Fruit fly (Drosophila melanogaster) whole organism, embryonic: ENCODE measurements around the gene RPA3.

Experiments
- Aef1 ChIP-seq: fragments of 200-800 bp; sonication (Bioruptor generic); IDR thresholded peaks from 3 replicates; pipeline ENCODE4 v1.3.6; 2022; ENCODE audit warnings: missing biosample characterization, missing genetic modification characterization
- Asciz ChIP-seq: fragments of 200-800 bp; sonication (Bioruptor generic); optimal IDR thresholded peaks from 2 replicates; lab custom pipeline; 2017; ENCODE audit warnings: missing biosample characterization, mild to moderate bottlenecking, missing genetic modification characterization, missing genetic modification reagents
- Atf3 ChIP-seq: fragments of 200-800 bp; sonication (Bioruptor generic); optimal IDR thresholded peaks from 3 replicates; lab custom pipeline; 2016; ENCODE audit warnings: missing biosample characterization, missing genetic modification characterization
- CG10462 ChIP-seq: fragments of 200-800 bp; sonication (Bioruptor generic); optimal IDR thresholded peaks from 2 replicates; lab custom pipeline; 2016; ENCODE audit warnings: missing biosample characterization, missing genetic modification characterization
- CG10959 ChIP-seq: fragments of 200-800 bp; sonication (Bioruptor generic); IDR thresholded peaks from 2 replicates; pipeline ENCODE4 v1.3.6; 2022; ENCODE audit warnings: missing biosample characterization, missing genetic modification characterization
- CG13123 ChIP-seq: fragments of 200-800 bp; sonication (Bioruptor generic); optimal IDR thresholded peaks from 2 replicates; lab custom pipeline; 2016; ENCODE audit warnings: missing biosample characterization, missing genetic modification characterization
- CG1529 ChIP-seq: fragments of 200-800 bp; sonication (Bioruptor generic); optimal IDR thresholded peaks from 3 replicates; lab custom pipeline; 2018; ENCODE audit warnings: missing biosample characterization, missing genetic modification characterization
- CG15696 ChIP-seq: fragments of 200-800 bp; sonication (Bioruptor generic); optimal IDR thresholded peaks from 2 replicates; lab custom pipeline; 2019; ENCODE audit warnings: missing biosample characterization, mild to moderate bottlenecking, missing genetic modification characterization, moderate library complexity
- CG16815 ChIP-seq: fragments of 200-800 bp; sonication (Bioruptor generic); optimal IDR thresholded peaks from 3 replicates; lab custom pipeline; 2017; ENCODE audit warnings: missing biosample characterization, mild to moderate bottlenecking, missing genetic modification characterization
- CG17328 ChIP-seq: fragments of 200-800 bp; sonication (Bioruptor generic); IDR thresholded peaks from 2 replicates; pipeline ENCODE4 v1.3.6; 2022; ENCODE audit warnings: missing biosample characterization, missing genetic modification characterization
- CG17385 ChIP-seq: fragments of 200-800 bp; sonication (Bioruptor generic); optimal IDR thresholded peaks from 3 replicates; lab custom pipeline; 2018; ENCODE audit warnings: missing biosample characterization, mild to moderate bottlenecking, missing genetic modification characterization
- CG2678 ChIP-seq: fragments of 200-800 bp; sonication (Bioruptor generic); optimal IDR thresholded peaks from 3 replicates; lab custom pipeline; 2019; ENCODE audit warnings: missing biosample characterization, mild to moderate bottlenecking, missing genetic modification characterization, moderate library complexity
- CG31365 ChIP-seq: fragments of 200-800 bp; sonication (Bioruptor generic); optimal IDR thresholded peaks from 2 replicates; lab custom pipeline; 2018; ENCODE audit warnings: missing biosample characterization, mild to moderate bottlenecking, missing genetic modification characterization
- CG3847 ChIP-seq: fragments of 200-800 bp; sonication (Bioruptor generic); IDR thresholded peaks from 2 replicates; pipeline ENCODE4 v1.3.6; 2022; ENCODE audit warnings: missing biosample characterization, missing genetic modification characterization
- CG4282 ChIP-seq: fragments of 200-800 bp; sonication (Bioruptor generic); optimal IDR thresholded peaks from 2 replicates; lab custom pipeline; 2016; ENCODE audit warnings: missing biosample characterization, missing genetic modification characterization
- CG6175 ChIP-seq: fragments of 200-800 bp; sonication (Bioruptor generic); IDR thresholded peaks from 3 replicates; pipeline ENCODE4 v1.3.6; 2022; ENCODE audit warnings: missing biosample characterization, missing genetic modification characterization
- CG8478 ChIP-seq: fragments of >200 bp; optimal IDR thresholded peaks from 2 replicates; lab custom pipeline; 2018
- CG9437 ChIP-seq: fragments of 200-800 bp; sonication (Bioruptor generic); optimal IDR thresholded peaks from 2 replicates; lab custom pipeline; 2018; ENCODE audit warnings: missing biosample characterization, mild to moderate bottlenecking, missing genetic modification characterization
- Camta ChIP-seq: fragments of 200-800 bp; sonication (Bioruptor generic); optimal IDR thresholded peaks from 2 replicates; lab custom pipeline; 2016; ENCODE audit warnings: missing biosample characterization, missing genetic modification characterization
- CkIIα-i1 ChIP-seq: fragments of 200-800 bp; sonication (Bioruptor generic); IDR thresholded peaks from 2 replicates; pipeline ENCODE4 v1.3.6; 2022; ENCODE audit warnings: missing biosample characterization, missing genetic modification characterization
- D ChIP-seq, 2 experiments: fragments of 200-800 bp in 1 of 2; fragments of >200 bp in 1 of 2; sonication (Bioruptor generic) in 1 of 2; optimal IDR thresholded peaks; 2 replicates in 1 of 2; 3 replicates in 1 of 2; lab custom pipeline; 2017; ENCODE audit warnings: mild to moderate bottlenecking in 1 of 2, missing biosample characterization in 1 of 2, missing genetic modification characterization in 1 of 2, missing genetic modification reagents in 1 of 2
- Dfd ChIP-seq, 2 experiments: fragments of >200 bp; optimal IDR thresholded peaks; 2 replicates each; lab custom pipeline; 2017; ENCODE audit warnings: missing biosample characterization in 2 of 2, missing genetic modification characterization in 2 of 2
- Doc3 ChIP-seq: fragments of 200-800 bp; sonication (Bioruptor generic); IDR thresholded peaks from 3 replicates; pipeline ENCODE4 v1.3.6; 2022; ENCODE audit warnings: missing biosample characterization, missing genetic modification characterization; ENCODE audit not compliant: partially characterized antibody
- ERR ChIP-seq: fragments of 200-800 bp; sonication (Bioruptor generic); optimal IDR thresholded peaks from 2 replicates; lab custom pipeline; 2016; ENCODE audit warnings: missing biosample characterization, missing genetic modification characterization
- GATAe ChIP-seq: fragments of 200-800 bp; sonication (Bioruptor generic); conservative IDR thresholded peaks from 2 replicates; pipeline ENCODE4 v1.3.6; 2022; ENCODE audit warnings: missing biosample characterization, missing genetic modification characterization
- Hr3 ChIP-seq: fragments of 200-800 bp; sonication (Bioruptor generic); optimal IDR thresholded peaks from 3 replicates; lab custom pipeline; 2016; ENCODE audit warnings: missing biosample characterization, missing genetic modification characterization
- Mad ChIP-seq: fragments of 200-800 bp; sonication (Bioruptor generic); optimal IDR thresholded peaks from 2 replicates; lab custom pipeline; 2016; ENCODE audit warnings: missing biosample characterization, missing genetic modification characterization
- NC2α ChIP-seq: fragments of 200-800 bp; sonication (Bioruptor generic); optimal IDR thresholded peaks from 2 replicates; lab custom pipeline; 2016; ENCODE audit warnings: missing biosample characterization, missing genetic modification characterization
- NFAT ChIP-seq: fragments of 200-800 bp; sonication (Bioruptor generic); IDR thresholded peaks from 2 replicates; pipeline ENCODE4 v1.3.6; 2022; ENCODE audit warnings: missing biosample characterization, missing genetic modification characterization
- Pdp1 ChIP-seq, 2 experiments: fragments of 200-800 bp; sonication (Bioruptor generic); optimal IDR thresholded peaks; 3 replicates each; lab custom pipeline; 2016; ENCODE audit warnings: missing biosample characterization in 2 of 2, missing genetic modification characterization in 2 of 2, mild to moderate bottlenecking in 1 of 2, moderate library complexity in 1 of 2
- Trl ChIP-seq, 3 experiments: fragments of >200 bp in 2 of 3; fragments of 200-800 bp in 1 of 3; sonication (Bioruptor generic) in 1 of 3; optimal IDR thresholded peaks; 2 replicates in 1 of 3; 3 replicates in 2 of 3; lab custom pipeline; 2016 to 2017; ENCODE audit warnings: missing biosample characterization in 1 of 3, missing genetic modification characterization in 1 of 3
- cg ChIP-seq: fragments of 200-800 bp; sonication (Bioruptor generic); optimal IDR thresholded peaks from 3 replicates; lab custom pipeline; 2019; ENCODE audit warnings: missing biosample characterization, mild to moderate bottlenecking, missing genetic modification characterization, moderate library complexity
- chinmo ChIP-seq: fragments of 200-800 bp; sonication (Bioruptor generic); IDR thresholded peaks from 4 replicates; pipeline ENCODE4 v1.3.6; 2022; ENCODE audit warnings: missing biosample characterization, missing genetic modification characterization; ENCODE audit not compliant: partially characterized antibody
- ham ChIP-seq: fragments of 200-800 bp; sonication (Bioruptor generic); IDR thresholded peaks from 2 replicates; pipeline ENCODE4 v1.3.6; 2022; ENCODE audit warnings: missing biosample characterization, missing genetic modification characterization
- her ChIP-seq: fragments of 200-800 bp; sonication (Bioruptor generic); optimal IDR thresholded peaks from 2 replicates; lab custom pipeline; 2016; ENCODE audit warnings: missing biosample characterization, missing genetic modification characterization
- jumu ChIP-seq: fragments of 200-800 bp; sonication (Bioruptor generic); optimal IDR thresholded peaks from 3 replicates; lab custom pipeline; 2016; ENCODE audit warnings: missing biosample characterization, missing genetic modification characterization
- lab ChIP-seq: fragments of 200-800 bp; sonication (Bioruptor generic); optimal IDR thresholded peaks from 3 replicates; lab custom pipeline; 2017; ENCODE audit warnings: missing biosample characterization, missing genetic modification characterization, mild to moderate bottlenecking, moderate library complexity, missing genetic modification reagents
- lbe ChIP-seq: fragments of 200-800 bp; sonication (Bioruptor generic); optimal IDR thresholded peaks from 2 replicates; lab custom pipeline; 2016; ENCODE audit warnings: missing biosample characterization, mild to moderate bottlenecking, missing genetic modification characterization
- mld ChIP-seq: fragments of 200-800 bp; sonication (Bioruptor generic); IDR thresholded peaks from 3 replicates; pipeline ENCODE4 v1.3.6; 2022; ENCODE audit warnings: missing biosample characterization, missing genetic modification characterization; ENCODE audit not compliant: partially characterized antibody
- nerfin-1 ChIP-seq: fragments of 200-800 bp; sonication (Bioruptor generic); optimal IDR thresholded peaks from 3 replicates; lab custom pipeline; 2019; ENCODE audit warnings: missing biosample characterization, mild to moderate bottlenecking, missing genetic modification characterization, moderate library complexity
- odd ChIP-seq: fragments of 200-800 bp; sonication (Bioruptor generic); optimal IDR thresholded peaks from 2 replicates; lab custom pipeline; 2017; ENCODE audit warnings: missing biosample characterization, mild to moderate bottlenecking, missing genetic modification characterization
- pum ChIP-seq: fragments of 200-800 bp; sonication (Bioruptor generic); optimal IDR thresholded peaks from 2 replicates; lab custom pipeline; 2016; ENCODE audit warnings: missing biosample characterization, missing genetic modification characterization
- repo ChIP-seq: fragments of 200-800 bp; sonication (Bioruptor generic); optimal IDR thresholded peaks from 2 replicates; lab custom pipeline; 2016; ENCODE audit warnings: missing biosample characterization, missing genetic modification characterization
- scrt ChIP-seq: fragments of 200-800 bp; sonication (Bioruptor generic); optimal IDR thresholded peaks from 2 replicates; lab custom pipeline; 2018; ENCODE audit warnings: missing biosample characterization, mild to moderate bottlenecking, missing genetic modification characterization, moderate library complexity
- seq ChIP-seq: fragments of 200-800 bp; sonication (Bioruptor generic); IDR thresholded peaks from 2 replicates; pipeline ENCODE4 v1.3.6; 2022; ENCODE audit warnings: missing biosample characterization, missing genetic modification characterization
- stwl ChIP-seq: fragments of 200-800 bp; sonication (Bioruptor generic); optimal IDR thresholded peaks from 3 replicates; lab custom pipeline; 2018; ENCODE audit warnings: missing biosample characterization, mild to moderate bottlenecking, missing genetic modification characterization, moderate library complexity
- tgo ChIP-seq: fragments of 200-800 bp; sonication (Bioruptor generic); IDR thresholded peaks from 3 replicates; pipeline ENCODE4 v1.3.6; 2022; ENCODE audit warnings: missing biosample characterization, missing genetic modification characterization
- usp ChIP-seq: fragments of >200 bp; optimal IDR thresholded peaks from 2 replicates; lab custom pipeline; 2017; ENCODE audit warnings: missing biosample characterization, missing genetic modification characterization
- vfl ChIP-seq: fragments of 200-800 bp; sonication (Bioruptor generic); optimal IDR thresholded peaks from 2 replicates; lab custom pipeline; 2016; ENCODE audit warnings: missing biosample characterization, missing genetic modification characterization
- zfh1 ChIP-seq: fragments of 200-800 bp; sonication (Bioruptor generic); IDR thresholded peaks from 3 replicates; pipeline ENCODE4 v1.3.6; 2022; ENCODE audit warnings: missing biosample characterization, missing genetic modification characterization

RPA3 gene

dm6 chrX:11628986-11629571, 13.4 kb upstream of the RPA3 start (continued):
- TF ChIP-seq CG2678 (tag; lab: Kevin White, UChicago) (peak; percentile 60), stwl (tag; lab: Kevin White, UChicago) (peak; percentile 21), CG17385 (GFP tag; lab: Kevin White, UChicago) (peak; percentile 37), ham (no peak), CG3847 (GFP tag; lab: Robert Waterston, UW) (no peak), Trl (optimal IDR thresholded peaks at IDR 0.05; lab: Kevin White, UChicago) (no peak), Trl (GFP tag; optimal IDR thresholded peaks at IDR 0.05; lab: Kevin White, UChicago) (peak; percentile 0), CG31365 (tag; lab: Kevin White, UChicago) (no peak), Atf3 (GFP tag; lab: Kevin White, UChicago) (peak; percentile 40), NFAT (GFP tag; lab: Robert Waterston, UW) (no peak), CG17328 (GFP tag; lab: Robert Waterston, UW) (peak; percentile 67), lab (peak; percentile 44), mld (no peak), CG15696 (tag; lab: Kevin White, UChicago) (peak; percentile 39), her (no peak), CG16815 (GFP tag; lab: Kevin White, UChicago) (peak; percentile 47), odd (GFP tag; lab: Kevin White, UChicago) (peak; percentile 24), pum (GFP tag; lab: Kevin White, UChicago) (no peak), nerfin-1 (tag; lab: Kevin White, UChicago) (peak; percentile 82), jumu (GFP tag; lab: Kevin White, UChicago) (no peak), vfl (no peak), zfh1 (GFP tag; lab: Robert Waterston, UW) (peak; percentile 81), NC2α (GFP tag; lab: Kevin White, UChicago) (no peak), Aef1 (GFP tag; lab: Robert Waterston, UW) (no peak), CG4282 (GFP tag; lab: Kevin White, UChicago) (no peak), CG6175 (GFP tag; lab: Robert Waterston, UW) (no peak), Dfd (GFP tag; optimal IDR thresholded peaks at IDR 0.05; lab: Kevin White, UChicago) (no peak), lbe (GFP tag; lab: Kevin White, UChicago) (no peak), Asciz (GFP tag; lab: Kevin White, UChicago) (peak; percentile 45), tgo (GFP tag; lab: Robert Waterston, UW) (peak; percentile 54; the same call in 2 of the 3 replicates), Mad (GFP tag; lab: Kevin White, UChicago) (peak; percentile 29), seq (GFP tag; lab: Robert Waterston, UW) (no peak), chinmo (GFP tag; lab: Robert Waterston, UW) (no peak), CG8478 (lab: Kevin White, UChicago) (no peak), CG10959 (GFP tag; lab: Robert Waterston, UW) (peak; percentile 80), Camta (GFP tag; lab: Kevin White, UChicago) (peak; percentile 48), GATAe (GFP tag; lab: Robert Waterston, UW) (no peak), cg (GFP tag; lab: Kevin White, UChicago) (no peak), CG1529 (peak; percentile 58), CG10462 (peak; percentile 11), usp (GFP tag; lab: Kevin White, UChicago) (no peak), CkIIα-i1 (no peak), CG9437 (no peak), Pdp1 (GFP tag; optimal IDR thresholded peaks at IDR 0.05; lab: Kevin White, UChicago) (peak; percentile 20 to 47), ERR (GFP tag; lab: Kevin White, UChicago) (no peak), Hr3 (GFP tag; lab: Kevin White, UChicago) (peak; percentile 14), CG13123 (GFP tag; lab: Kevin White, UChicago) (no peak), D (optimal IDR thresholded peaks at IDR 0.05; lab: Kevin White, UChicago) (no peak), D (GFP tag; optimal IDR thresholded peaks at IDR 0.05; lab: Kevin White, UChicago) (peak; percentile 73), repo (GFP tag; lab: Kevin White, UChicago) (no peak), Doc3 (GFP tag; lab: Robert Waterston, UW) (no peak), scrt (GFP tag; lab: Kevin White, UChicago) (no peak)
